Worm (Caenorhabditis elegans): Measurements from ENCODE around the gene B0353.1.

Gene B0353.1

DNA sequence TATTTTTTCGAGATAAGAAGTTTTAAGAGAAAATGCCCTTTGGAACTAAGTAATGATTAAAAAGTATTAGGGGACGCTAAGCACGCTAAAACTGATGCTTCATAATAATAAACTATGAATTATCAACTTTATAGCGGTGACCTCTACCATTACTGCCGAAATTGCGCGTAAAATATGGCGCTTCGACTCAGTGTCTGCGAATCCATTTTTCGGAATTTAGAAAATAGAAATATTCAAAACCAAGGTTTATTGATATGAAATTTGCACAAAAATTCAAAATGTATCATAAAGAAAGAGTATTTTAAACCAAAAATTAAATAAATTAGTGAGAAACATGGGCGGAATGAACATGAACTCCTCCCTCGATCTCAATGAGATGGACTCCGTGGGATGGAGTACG, 43.5 kb downstream of the B0353.1 start:
- TF ChIP-seq tbx-7 (tag; optimal IDR thresholded peaks at IDR 0.05) (no peak), T23F11.4 (GFP tag; optimal IDR thresholded peaks at IDR 0.05) (no peak), pha-2 (tag; optimal IDR thresholded peaks at IDR 0.05) (no peak), ceh-2 (tag; optimal IDR thresholded peaks at IDR 0.05) (no peak), pros-1 (tag; optimal IDR thresholded peaks at IDR 0.05) (no peak), fkh-10 (GFP tag; optimal IDR thresholded peaks at IDR 0.05) (no peak), unc-55 (GFP tag; optimal IDR thresholded peaks at IDR 0.05) (no peak), C38D4.7 (GFP tag; optimal IDR thresholded peaks at IDR 0.05) (no peak), ceh-30 (tag; optimal IDR thresholded peaks at IDR 0.05) (no peak)

DNA sequence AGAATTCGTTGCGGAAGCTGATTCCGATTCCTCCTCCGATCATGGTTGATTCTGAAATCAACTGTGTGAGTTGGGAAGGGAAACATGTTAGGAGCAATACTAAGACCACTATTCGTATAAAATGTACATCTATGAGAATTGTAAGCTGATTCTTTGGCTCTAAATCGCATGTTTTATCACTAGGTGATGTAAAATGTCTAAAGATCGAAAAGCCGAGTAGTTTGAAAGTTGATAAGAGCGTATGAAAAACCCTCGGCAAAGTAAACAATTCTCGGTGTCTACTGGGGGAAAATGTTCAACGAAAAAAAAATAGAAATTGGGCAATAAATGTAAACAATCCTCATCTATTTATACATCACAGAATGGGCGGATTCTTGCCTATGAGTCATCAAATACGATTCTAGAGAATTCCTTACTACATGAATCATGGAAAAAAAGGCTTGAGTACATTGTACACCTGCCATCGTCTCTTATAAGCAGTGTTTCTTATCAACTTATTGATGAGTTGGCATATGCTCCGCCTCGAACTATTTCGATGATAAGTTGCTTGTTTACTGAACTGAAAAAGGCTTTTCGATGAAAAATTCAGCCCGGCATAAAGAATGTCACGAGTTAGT, 44.7 kb downstream of the B0353.1 start, which contains the start of gene lec-6:
TSS of gene lec-6 (minus strand) at position 51 of the 617 bp plus-strand sequence.
- TF ChIP-seq T23F11.4 (GFP tag; optimal IDR thresholded peaks at IDR 0.05), result no peak
- TF ChIP-seq elt-2 (tag; optimal IDR thresholded peaks at IDR 0.05), result peak; percentile 55
- no peak for TF ChIP-seq dve-1 (tag; optimal IDR thresholded peaks at IDR 0.05)

DNA sequence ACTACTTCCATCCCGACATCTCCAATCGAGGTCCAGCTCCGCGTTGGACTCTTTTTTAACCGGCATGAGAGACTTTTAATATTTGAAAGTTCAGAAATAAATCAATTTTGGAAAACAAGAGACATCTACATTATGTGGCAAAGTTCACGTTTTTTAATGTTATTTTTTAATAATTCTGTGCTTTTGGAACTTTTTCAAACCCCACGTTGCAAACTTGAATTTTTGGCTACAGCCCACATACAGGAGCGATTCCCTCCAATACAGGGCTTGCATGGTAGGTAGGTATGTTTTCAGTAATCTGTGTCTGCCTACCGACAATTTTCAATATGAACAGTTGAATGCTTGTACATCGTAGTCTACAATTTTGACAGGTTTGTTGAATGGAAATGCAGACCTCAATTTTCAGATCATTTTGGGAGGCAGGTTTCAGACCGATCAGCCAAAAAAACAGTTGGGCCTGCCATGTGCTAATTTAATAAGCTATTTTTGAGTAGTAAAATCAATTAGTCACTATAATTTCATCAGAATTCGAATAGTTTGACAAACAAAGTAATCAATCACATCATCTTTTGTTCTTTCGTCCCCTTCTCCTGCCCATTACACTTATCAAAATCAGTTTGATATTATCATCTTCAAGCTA, 49.8 kb downstream of the B0353.1 start, which contains the start of the genes Y55B1AR.4 and ttr-7:
TSS of gene Y55B1AR.4 (minus strand) at position 101 of the 640 bp plus-strand sequence.
TSS of gene ttr-7 (plus strand) at position 590 of the 640 bp plus-strand sequence.
- TF ChIP-seq hlh-13 (GFP tag; optimal IDR thresholded peaks at IDR 0.05) (no peak), ahr-1 (tag; optimal IDR thresholded peaks at IDR 0.05) (no peak), sdc-2 (tag; optimal IDR thresholded peaks at IDR 0.05) (no peak), ceh-14 (tag; optimal IDR thresholded peaks at IDR 0.05) (no peak), ceh-31 (tag; optimal IDR thresholded peaks at IDR 0.05) (no peak), unc-42 (tag; optimal IDR thresholded peaks at IDR 0.05) (no peak), F13H6.1 (tag; optimal IDR thresholded peaks at IDR 0.05) (no peak), fkh-6 (tag; optimal IDR thresholded peaks at IDR 0.05) (no peak), lin-11 (tag; optimal IDR thresholded peaks at IDR 0.05) (no peak), nfya-1 (tag; optimal IDR thresholded peaks at IDR 0.05) (no peak), ztf-16 (tag; optimal IDR thresholded peaks at IDR 0.05) (no peak), K09A11.1 (tag; optimal IDR thresholded peaks at IDR 0.05; ENCODE audit: insufficient read depth) (no peak), dve-1 (tag; optimal IDR thresholded peaks at IDR 0.05) (no peak), nhr-232 (tag; optimal IDR thresholded peaks at IDR 0.05) (no peak), zip-5 (tag; optimal IDR thresholded peaks at IDR 0.05) (no peak), unc-55 (GFP tag; optimal IDR thresholded peaks at IDR 0.05) (no peak)

DNA sequence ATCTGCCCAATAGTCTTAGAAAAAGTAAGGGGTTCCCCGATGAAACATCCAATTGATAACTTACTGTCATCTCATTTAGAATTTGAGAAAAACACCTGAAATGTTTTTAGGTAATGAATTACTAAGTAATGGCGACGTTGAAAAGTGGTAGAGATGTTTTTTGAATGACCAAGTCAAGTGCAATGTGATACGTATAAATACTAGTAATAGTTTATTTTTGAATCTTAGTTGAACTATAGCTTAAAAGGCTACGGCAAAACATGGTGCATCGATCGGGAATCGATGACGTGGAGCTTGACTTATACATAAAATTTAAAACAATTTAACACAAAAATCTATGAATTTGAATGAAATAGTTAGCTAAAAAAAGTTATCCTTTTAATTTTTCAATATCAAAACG, 53.8 kb downstream of the B0353.1 start, which contains the start of gene best-17:
TSS of gene best-17 (minus strand) at position 101 of the 400 bp plus-strand sequence.
- TF ChIP-seq ceh-48 (tag; optimal IDR thresholded peaks at IDR 0.05) (no peak), hlh-8 (tag; optimal IDR thresholded peaks at IDR 0.05) (no peak), C08G9.2 (tag; optimal IDR thresholded peaks at IDR 0.05) (no peak), mec-3 (tag; optimal IDR thresholded peaks at IDR 0.05; ENCODE audit: borderline replicate concordance) (no peak), T23F11.4 (GFP tag; optimal IDR thresholded peaks at IDR 0.05) (no peak), sox-2 (GFP tag; IDR thresholded peaks at IDR 0.05) (no peak), lin-11 (tag; optimal IDR thresholded peaks at IDR 0.05) (no peak), ceh-30 (tag; optimal IDR thresholded peaks at IDR 0.05) (no peak), sdc-2 (tag; optimal IDR thresholded peaks at IDR 0.05) (no peak), rnt-1 (tag; optimal IDR thresholded peaks at IDR 0.05) (no peak), dve-1 (tag; optimal IDR thresholded peaks at IDR 0.05) (no peak), pag-3 (tag; optimal IDR thresholded peaks at IDR 0.05; ENCODE audit: borderline replicate concordance) (no peak), nhr-11 (tag; optimal IDR thresholded peaks at IDR 0.05) (no peak), fkh-10 (GFP tag; optimal IDR thresholded peaks at IDR 0.05) (no peak), tbx-2 (tag; optimal IDR thresholded peaks at IDR 0.05) (no peak), ref-2 (tag; optimal IDR thresholded peaks at IDR 0.05) (no peak), npax-4 (tag; optimal IDR thresholded peaks at IDR 0.05) (no peak), ceh-22 (tag; optimal IDR thresholded peaks at IDR 0.05) (no peak), ceh-34 (tag; optimal IDR thresholded peaks at IDR 0.05) (no peak)

Measured in whole organism, late embryonic.